Worm (Caenorhabditis elegans): ENCODE results near the gene F18E3.11.

DNA sequence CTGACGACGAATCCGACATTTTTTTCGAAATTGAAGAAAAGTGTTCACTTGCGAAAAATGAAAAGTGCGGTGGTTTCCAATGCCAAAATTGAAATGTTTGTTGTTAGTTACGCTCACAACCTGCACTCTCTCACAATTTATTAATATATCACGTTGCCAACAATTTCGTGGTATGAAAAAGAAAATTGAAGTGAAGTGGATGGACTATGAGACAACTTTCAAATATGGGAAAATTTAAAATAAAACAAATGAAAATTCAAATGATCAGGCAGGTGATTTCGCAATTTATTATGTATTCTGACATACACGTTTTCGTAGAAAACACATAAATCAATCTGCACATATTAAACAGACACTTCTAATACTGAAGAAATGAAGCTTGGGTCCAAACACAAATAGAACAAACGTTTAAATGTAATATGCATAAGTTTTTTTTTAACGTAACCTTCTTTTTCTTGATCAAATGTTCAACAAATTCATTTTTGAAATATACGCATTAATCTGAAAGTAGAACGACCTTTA is 27.2 kb upstream of the F18E3.11 start, which contains the start of gene srp-6:
- no peak for TF ChIP-seq nhr-237 (tag; optimal IDR thresholded peaks at IDR 0.05)
- no peak for TF ChIP-seq unc-62 (GFP tag; optimal IDR thresholded peaks at IDR 0.05)
- TF ChIP-seq lin-13 (GFP tag; optimal IDR thresholded peaks at IDR 0.05): no peak

All from whole organism, L2 larva.